Worm (Caenorhabditis elegans) whole organism, L4 larva: ENCODE measurements around the gene C32C4.3.

Source experiments
- F26F4.8 ChIP-seq: fragments of 200-800 bp; sonication (Bioruptor generic); conservative IDR thresholded peaks from 2 replicates; pipeline ENCODE4 v1.3.6; 2022; ENCODE audit warnings: missing genetic modification characterization, missing compliant biosample characterization
- F44E2.7 ChIP-seq: fragments of 200-800 bp; sonication (Bioruptor generic); IDR thresholded peaks from 2 replicates; pipeline ENCODE4 v2.1.2; 2022; ENCODE audit warnings: missing genetic modification characterization, missing compliant biosample characterization
- T20F7.1 ChIP-seq: fragments of 200-800 bp; sonication (Bioruptor generic); optimal IDR thresholded peaks from 2 replicates; lab custom pipeline; 2018; ENCODE audit warnings: mild to moderate bottlenecking, missing genetic modification characterization, missing compliant biosample characterization
- Y75B8A.6 ChIP-seq: fragments of 200-800 bp; sonication (Bioruptor generic); IDR thresholded peaks from 2 replicates; pipeline ENCODE4 v1.3.6; 2022; ENCODE audit warnings: missing genetic modification reagents, missing genetic modification characterization, missing compliant biosample characterization
- ceh-20 ChIP-seq: fragments of 200-800 bp; sonication (Bioruptor generic); IDR thresholded peaks from 2 replicates; pipeline ENCODE4 v1.3.6; 2022; ENCODE audit warnings: missing genetic modification reagents, missing genetic modification characterization, missing compliant biosample characterization
- ceh-28 ChIP-seq: fragments of 150-350 bp; optimal IDR thresholded peaks from 2 replicates; lab custom pipeline; 2014; ENCODE audit warnings: missing biosample characterization, missing genetic modification reagents, missing genetic modification characterization
- ceh-32 ChIP-seq: sonication (generic microtip); optimal IDR thresholded peaks from 2 replicates; lab custom pipeline; 2016; ENCODE audit warnings: mild to moderate bottlenecking, missing genetic modification characterization, missing compliant biosample characterization; ENCODE audit not compliant: poor library complexity
- ceh-82 ChIP-seq: sonication (generic microtip); optimal IDR thresholded peaks from 2 replicates; lab custom pipeline; 2017; ENCODE audit warnings: missing biosample characterization, missing genetic modification characterization
- cey-2 ChIP-seq: sonication (generic microtip); optimal IDR thresholded peaks from 3 replicates; lab custom pipeline; 2017; ENCODE audit warnings: missing genetic modification characterization, mild to moderate bottlenecking, missing compliant biosample characterization, antibody characterized with exemption, borderline replicate concordance; ENCODE audit not compliant: insufficient read depth
- ctbp-1 ChIP-seq: fragments of 200-800 bp; sonication (Bioruptor generic); IDR thresholded peaks from 2 replicates; pipeline ENCODE4 v1.3.6; 2022; ENCODE audit warnings: missing genetic modification reagents, missing genetic modification characterization, missing compliant biosample characterization
- daf-12 ChIP-seq: fragments of 150-350 bp; optimal IDR thresholded peaks from 2 replicates; lab custom pipeline; 2014; ENCODE audit warnings: missing biosample characterization, missing genetic modification reagents, missing genetic modification characterization
- daf-16 ChIP-seq, 3 experiments: sonication (generic microtip); optimal IDR thresholded peaks; 2 replicates each; lab custom pipeline; 2016 to 2017; ENCODE audit warnings: missing genetic modification characterization in 3 of 3, missing genetic modification reagents in 3 of 3, mild to moderate bottlenecking in 2 of 3, missing compliant biosample characterization in 2 of 3, missing biosample characterization in 1 of 3, moderate library complexity in 1 of 3
- daf-19 ChIP-seq: fragments of 200-800 bp; sonication (Bioruptor generic); conservative IDR thresholded peaks from 2 replicates; pipeline ENCODE4 v1.3.6; 2022; ENCODE audit warnings: missing genetic modification characterization, missing compliant biosample characterization
- daf-8 ChIP-seq: fragments of 200-800 bp; sonication (Bioruptor generic); IDR thresholded peaks from 2 replicates; pipeline ENCODE4 v1.3.6; 2022; ENCODE audit warnings: missing genetic modification characterization, missing compliant biosample characterization
- dmd-6 ChIP-seq: fragments of 200-800 bp; sonication (Bioruptor generic); IDR thresholded peaks from 2 replicates; pipeline ENCODE4 v1.3.6; 2022; ENCODE audit warnings: missing genetic modification reagents, missing genetic modification characterization, missing compliant biosample characterization
- dmd-8 ChIP-seq: fragments of 200-800 bp; sonication (Bioruptor generic); IDR thresholded peaks from 2 replicates; pipeline ENCODE4 v1.3.6; 2022; ENCODE audit warnings: missing genetic modification characterization, missing compliant biosample characterization
- dve-1 ChIP-seq: sonication (generic microtip); optimal IDR thresholded peaks from 2 replicates; lab custom pipeline; 2017; ENCODE audit warnings: antibody characterized with exemption, mild to moderate bottlenecking, missing genetic modification characterization, missing compliant biosample characterization; ENCODE audit not compliant: insufficient read depth
- fos-1 ChIP-seq: fragments of 150-350 bp; optimal IDR thresholded peaks from 2 replicates; lab custom pipeline; 2014; ENCODE audit warnings: missing biosample characterization, missing genetic modification characterization
- hif-1 ChIP-seq, 2 experiments: sonication (generic microtip); optimal IDR thresholded peaks; 2 replicates each; lab custom pipeline; 2016 to 2017; ENCODE audit warnings: missing compliant biosample characterization in 2 of 2, missing genetic modification characterization in 2 of 2, missing genetic modification reagents in 2 of 2, missing genotype in 2 of 2, mild to moderate bottlenecking in 1 of 2
- hlh-11 ChIP-seq: fragments of 200-800 bp; sonication (Bioruptor generic); optimal IDR thresholded peaks from 2 replicates; lab custom pipeline; 2018; ENCODE audit warnings: mild to moderate bottlenecking, missing genetic modification characterization, missing compliant biosample characterization
- hlh-30 ChIP-seq: sonication (generic microtip); optimal IDR thresholded peaks from 2 replicates; lab custom pipeline; 2017; ENCODE audit warnings: antibody characterized with exemption, mild to moderate bottlenecking, missing genetic modification characterization, missing compliant biosample characterization; ENCODE audit not compliant: insufficient read depth
- lin-1 ChIP-seq: fragments of 200-800 bp; sonication (Bioruptor generic); IDR thresholded peaks from 2 replicates; pipeline ENCODE4 v1.3.6; 2022; ENCODE audit warnings: missing genetic modification reagents, missing genetic modification characterization, missing compliant biosample characterization
- lin-15B ChIP-seq: fragments of 150-350 bp; sonication (generic microtip); optimal IDR thresholded peaks from 3 replicates; lab custom pipeline; 2014; ENCODE audit warnings: missing biosample characterization, missing genetic modification characterization
- lin-38 ChIP-seq: fragments of 200-800 bp; sonication (Bioruptor generic); IDR thresholded peaks from 2 replicates; pipeline ENCODE4 v1.3.6; 2022; ENCODE audit warnings: missing genetic modification reagents, missing genetic modification characterization, missing compliant biosample characterization
- lsy-2 ChIP-seq, 2 experiments: fragments of 150-350 bp in 1 of 2; sonication (generic microtip) in 1 of 2; optimal IDR thresholded peaks; 2 replicates each; lab custom pipeline; 2014 to 2017; ENCODE audit warnings: missing biosample characterization in 2 of 2, missing genetic modification characterization in 2 of 2
- mdl-1 ChIP-seq, 2 experiments: fragments of 150-350 bp in 1 of 2; sonication (generic microtip) in 1 of 2; optimal IDR thresholded peaks; 2 replicates each; lab custom pipeline; 2014 to 2017; ENCODE audit warnings: missing biosample characterization in 2 of 2, missing genetic modification characterization in 2 of 2
- mep-1 ChIP-seq: fragments of 150-350 bp; sonication (generic microtip); optimal IDR thresholded peaks from 3 replicates; lab custom pipeline; 2014; ENCODE audit warnings: missing biosample characterization, missing genetic modification characterization
- nhr-102 ChIP-seq: sonication (generic microtip); optimal IDR thresholded peaks from 2 replicates; lab custom pipeline; 2016; ENCODE audit warnings: mild to moderate bottlenecking, missing genetic modification characterization, moderate library complexity, missing compliant biosample characterization
- nhr-28 ChIP-seq: fragments of 150-350 bp; optimal IDR thresholded peaks from 2 replicates; lab custom pipeline; 2014; ENCODE audit warnings: missing biosample characterization, missing genetic modification characterization
- nhr-48 ChIP-seq: sonication (generic microtip); optimal IDR thresholded peaks from 2 replicates; lab custom pipeline; 2016; ENCODE audit warnings: mild to moderate bottlenecking, missing genetic modification characterization, missing compliant biosample characterization
- nhr-6 ChIP-seq: fragments of 150-350 bp; optimal IDR thresholded peaks from 2 replicates; lab custom pipeline; 2014; ENCODE audit warnings: missing biosample characterization, missing genetic modification characterization
- nhr-76 ChIP-seq: fragments of 150-350 bp; optimal IDR thresholded peaks from 2 replicates; lab custom pipeline; 2014; ENCODE audit warnings: missing biosample characterization, missing genetic modification characterization
- nhr-77 ChIP-seq: fragments of 150-350 bp; optimal IDR thresholded peaks from 2 replicates; lab custom pipeline; 2014; ENCODE audit warnings: missing biosample characterization, missing genetic modification characterization
- pha-4 ChIP-seq, 2 experiments: fragments of 150-350 bp in 1 of 2; fragments of 200-800 bp in 1 of 2; sonication (Bioruptor generic) in 1 of 2; IDR thresholded peaks in 1 of 2; optimal IDR thresholded peaks in 1 of 2; 2 replicates each; pipeline versions ENCODE4 v1.3.6 to Lab custom; 2014 to 2022; ENCODE audit warnings: missing genetic modification characterization in 2 of 2, missing genetic modification reagents in 2 of 2, missing biosample characterization in 1 of 2, missing compliant biosample characterization in 1 of 2
- php-3 ChIP-seq: fragments of 200-800 bp; sonication (Bioruptor generic); IDR thresholded peaks from 2 replicates; pipeline ENCODE4 v1.3.6; 2022; ENCODE audit warnings: missing genetic modification reagents, missing genetic modification characterization, missing compliant biosample characterization
- pqm-1 ChIP-seq: sonication (generic microtip); optimal IDR thresholded peaks from 2 replicates; lab custom pipeline; 2017; ENCODE audit warnings: missing biosample characterization, missing genetic modification characterization
- rbr-2 ChIP-seq: sonication (generic microtip); optimal IDR thresholded peaks from 2 replicates; lab custom pipeline; 2016; ENCODE audit warnings: missing genotype, missing genetic modification characterization, missing compliant biosample characterization
- tra-1 ChIP-seq: fragments of 200-800 bp; sonication (Bioruptor generic); IDR thresholded peaks from 2 replicates; pipeline ENCODE4 v1.3.6; 2022; ENCODE audit warnings: missing genetic modification reagents, missing genetic modification characterization, missing compliant biosample characterization
- vab-7 ChIP-seq: fragments of 200-800 bp; sonication (Bioruptor generic); IDR thresholded peaks from 2 replicates; pipeline ENCODE4 v1.3.6; 2022; ENCODE audit warnings: missing genetic modification reagents, missing genetic modification characterization, missing compliant biosample characterization
- zag-1 ChIP-seq: fragments of 150-350 bp; optimal IDR thresholded peaks from 2 replicates; lab custom pipeline; 2014; ENCODE audit warnings: missing biosample characterization, missing genetic modification characterization
- ztf-7 ChIP-seq: fragments of 150-350 bp; optimal IDR thresholded peaks from 2 replicates; lab custom pipeline; 2014; ENCODE audit warnings: missing biosample characterization, missing genetic modification characterization

The C32C4.3 gene

ce11 chrV:10647043-10647611 is at the start of gene C32C4.3, which contains the start of gene C32C4.16:
Gene C32C4.3 (minus strand): TSS chrV:10647143.
Gene C32C4.16 (plus strand): TSS chrV:10647561.
- TF ChIP-seq daf-8 (GFP tag; lab: Robert Waterston, UW) (no peak), ctbp-1 (GFP tag; lab: Robert Waterston, UW) (no peak), fos-1 (tag; lab: Kevin White, UChicago) (no peak), daf-19 (GFP tag; lab: Robert Waterston, UW) (no peak), dmd-6 (no peak), daf-16 (GFP tag; optimal IDR thresholded peaks at IDR 0.05; lab: Kevin White, UChicago) (no peak), daf-16 (tag; optimal IDR thresholded peaks at IDR 0.05; lab: Kevin White, UChicago) (no peak), ceh-28 (tag; lab: Kevin White, UChicago) (no peak), nhr-6 (tag; lab: Kevin White, UChicago) (no peak), vab-7 (GFP tag; lab: Robert Waterston, UW) (no peak), dmd-8 (no peak)

- TF ChIP-seq lin-38 (GFP tag; lab: Robert Waterston, UW) (no peak), Y75B8A.6 (GFP tag; lab: Robert Waterston, UW) (no peak), lin-15B (tag; lab: Kevin White, UChicago) (no peak), rbr-2 (no peak), cey-2 (tag; lab: Kevin White, UChicago) (no peak), daf-12 (no peak), ztf-7 (tag; lab: Kevin White, UChicago) (no peak), nhr-76 (tag; lab: Kevin White, UChicago) (no peak)
Measured at ce11 chrV:10695181-10695580, 48.2 kb upstream of the C32C4.3 start, which contains the start of gene C05A2.4. Gene C05A2.4 (plus strand): TSS chrV:10695481.

- TF ChIP-seq dve-1 (peak; percentile 93), pqm-1 (peak; percentile 98), daf-8 (GFP tag; lab: Robert Waterston, UW) (no peak), lsy-2 (tag; optimal IDR thresholded peaks at IDR 0.05; lab: Kevin White, UChicago) (peak in 1 of 2 experiments; percentile 21), mep-1 (tag; lab: Kevin White, UChicago) (peak; percentile 4), ceh-32 (tag; lab: Kevin White, UChicago) (no peak), php-3 (GFP tag; lab: Robert Waterston, UW) (peak; percentile 93), mdl-1 (tag; optimal IDR thresholded peaks at IDR 0.05; lab: Kevin White, UChicago) (peak in 1 of 2 experiments; percentile 72), zag-1 (tag; lab: Kevin White, UChicago) (no peak), pha-4 (GFP tag; IDR thresholded peaks at IDR 0.05; lab: Robert Waterston, UW) (0 out of 2 replicates have a peak, but pooled peaks have one; percentile 34), pha-4 (tag; optimal IDR thresholded peaks at IDR 0.05; lab: Kevin White, UChicago) (no peak), nhr-102 (peak; percentile 76), F26F4.8 (GFP tag; lab: Robert Waterston, UW) (no peak), hlh-30 (tag; lab: Kevin White, UChicago) (peak; percentile 10), nhr-48 (peak; percentile 74), ceh-20 (GFP tag; lab: Robert Waterston, UW) (0 out of 2 replicates have a peak, but pooled peaks have one; percentile 29), nhr-77 (tag; lab: Kevin White, UChicago) (peak; percentile 82), tra-1 (GFP tag; lab: Robert Waterston, UW) (peak; percentile 80), lin-1 (GFP tag; lab: Robert Waterston, UW) (peak; percentile 92), nhr-28 (tag; lab: Kevin White, UChicago) (peak; percentile 87), daf-16 (GFP tag; optimal IDR thresholded peaks at IDR 0.05; lab: Kevin White, UChicago) (peak in 1 of 2 experiments; percentile 35), daf-16 (tag; optimal IDR thresholded peaks at IDR 0.05; lab: Kevin White, UChicago) (peak; percentile 96), vab-7 (GFP tag; lab: Robert Waterston, UW) (no peak), hif-1 (tag; optimal IDR thresholded peaks at IDR 0.05; lab: Kevin White, UChicago) (peak in 1 of 2 experiments; percentile 0), Y75B8A.6 (GFP tag; lab: Robert Waterston, UW) (no peak), F44E2.7 (GFP tag; lab: Robert Waterston, UW) (no peak), dmd-6 (peak; percentile 99), hlh-11 (peak; percentile 92), ceh-82 (no peak), T20F7.1 (GFP tag; lab: Kevin White, UChicago) (peak; percentile 4)
Measured at ce11 chrV:10693749-10694148, 46.8 kb upstream of the C32C4.3 start.
